Worm (Caenorhabditis elegans) whole organism, young adult: ENCODE results near the gene cone-1.
A peak's percentile ranks its signal among the peaks of the same experiment; 100 is the strongest.

ENCODE experiments used
- D2030.7 ChIP-seq: fragments of 200-800 bp; sonication (Bioruptor generic); IDR thresholded peaks from 2 replicates; pipeline ENCODE4 v1.3.6; 2022; ENCODE audit warnings: missing genetic modification reagents, missing genetic modification characterization, missing compliant biosample characterization
- F33H1.4 ChIP-seq: fragments of 200-800 bp; sonication (Bioruptor generic); IDR thresholded peaks from 2 replicates; pipeline ENCODE4 v1.3.6; 2022; ENCODE audit warnings: missing genetic modification reagents, missing genetic modification characterization, missing compliant biosample characterization
- F37B4.10 ChIP-seq: fragments of 200-800 bp; sonication (Bioruptor generic); IDR thresholded peaks from 2 replicates; pipeline ENCODE4 v1.3.6; 2022; ENCODE audit warnings: missing genetic modification characterization, missing compliant biosample characterization
- F49E8.2 ChIP-seq: sonication (generic microtip); optimal IDR thresholded peaks from 3 replicates; lab custom pipeline; 2017; ENCODE audit warnings: missing genetic modification characterization, mild to moderate bottlenecking, missing compliant biosample characterization, antibody characterized with exemption, moderate library complexity; ENCODE audit not compliant: insufficient read depth
- Y53F4B.3 ChIP-seq: fragments of 200-800 bp; sonication (Bioruptor generic); IDR thresholded peaks from 2 replicates; pipeline ENCODE4 v1.3.6; 2022; ENCODE audit warnings: missing genetic modification reagents, missing genetic modification characterization, missing compliant biosample characterization
- Y53G8AR.9 ChIP-seq: fragments of 200-800 bp; sonication (Bioruptor generic); conservative IDR thresholded peaks from 2 replicates; pipeline ENCODE4 v1.3.6; 2022; ENCODE audit warnings: missing genetic modification reagents, missing genetic modification characterization, missing compliant biosample characterization
- akir-1 ChIP-seq: fragments of 200-800 bp; sonication (Bioruptor generic); optimal IDR thresholded peaks from 2 replicates; lab custom pipeline; 2018; ENCODE audit warnings: mild to moderate bottlenecking, missing genetic modification characterization, moderate library complexity, missing compliant biosample characterization
- aptf-3 ChIP-seq: fragments of 200-800 bp; sonication (Bioruptor generic); IDR thresholded peaks from 2 replicates; pipeline ENCODE4 v1.3.6; 2022; ENCODE audit warnings: missing genetic modification characterization, missing compliant biosample characterization
- atf-7 ChIP-seq: sonication (generic microtip); optimal IDR thresholded peaks from 2 replicates; lab custom pipeline; 2017; ENCODE audit warnings: mild to moderate bottlenecking, missing genetic modification characterization, missing compliant biosample characterization
- attf-6 ChIP-seq: fragments of 200-800 bp; sonication (Bioruptor generic); IDR thresholded peaks from 2 replicates; pipeline ENCODE4 v1.3.6; 2022; ENCODE audit warnings: missing genetic modification reagents, missing genetic modification characterization, missing compliant biosample characterization
- ceh-100 ChIP-seq: fragments of 200-800 bp; sonication (Bioruptor generic); IDR thresholded peaks from 2 replicates; pipeline ENCODE4 v1.3.6; 2022; ENCODE audit warnings: missing genetic modification reagents, missing genetic modification characterization, missing compliant biosample characterization
- ceh-40 ChIP-seq: fragments of 200-800 bp; sonication (Bioruptor generic); IDR thresholded peaks from 2 replicates; pipeline ENCODE4 v1.3.6; 2022; ENCODE audit warnings: missing genetic modification characterization, missing compliant biosample characterization
- chd-7 ChIP-seq: sonication (generic microtip); optimal IDR thresholded peaks from 2 replicates; lab custom pipeline; 2016; ENCODE audit warnings: mild to moderate bottlenecking, missing genetic modification characterization, moderate library complexity, missing compliant biosample characterization
- egl-18 ChIP-seq: fragments of 200-800 bp; sonication (Bioruptor generic); IDR thresholded peaks from 2 replicates; pipeline ENCODE4 v1.3.6; 2022; ENCODE audit warnings: missing genetic modification reagents, missing genetic modification characterization, missing compliant biosample characterization
- egrh-3 ChIP-seq: fragments of 200-800 bp; sonication (Bioruptor generic); IDR thresholded peaks from 2 replicates; pipeline ENCODE4 v1.3.6; 2022; ENCODE audit warnings: missing genetic modification reagents, missing genetic modification characterization, missing compliant biosample characterization
- ekl-4 ChIP-seq: fragments of 200-800 bp; sonication (Bioruptor generic); IDR thresholded peaks from 2 replicates; pipeline ENCODE4 v1.3.6; 2022; ENCODE audit warnings: missing genetic modification reagents, missing genetic modification characterization, missing compliant biosample characterization
- ets-4 ChIP-seq: fragments of 200-800 bp; sonication (Bioruptor generic); optimal IDR thresholded peaks from 2 replicates; lab custom pipeline; 2018; ENCODE audit warnings: mild to moderate bottlenecking, missing genetic modification characterization, missing compliant biosample characterization
- hsf-1 ChIP-seq: fragments of 200-800 bp; sonication (Bioruptor generic); IDR thresholded peaks from 2 replicates; pipeline ENCODE4 v1.3.6; 2022; ENCODE audit warnings: missing genetic modification reagents, missing genetic modification characterization, missing compliant biosample characterization
- madf-3 ChIP-seq: fragments of 200-800 bp; sonication (Bioruptor generic); IDR thresholded peaks from 2 replicates; pipeline ENCODE4 v1.3.6; 2022; ENCODE audit warnings: missing genetic modification reagents, missing genetic modification characterization, missing compliant biosample characterization
- madf-6 ChIP-seq: fragments of 200-800 bp; sonication (Bioruptor generic); IDR thresholded peaks from 2 replicates; pipeline ENCODE4 v1.3.6; 2022; ENCODE audit warnings: missing genetic modification reagents, missing genetic modification characterization, missing compliant biosample characterization
- nfyb-1 ChIP-seq: fragments of 200-800 bp; sonication (Bioruptor generic); IDR thresholded peaks from 2 replicates; pipeline ENCODE4 v1.3.6; 2022; ENCODE audit warnings: missing genetic modification reagents, missing genetic modification characterization, missing compliant biosample characterization
- nhr-80 ChIP-seq: sonication (generic microtip); optimal IDR thresholded peaks from 2 replicates; lab custom pipeline; 2016; ENCODE audit warnings: missing genetic modification characterization, missing compliant biosample characterization
- pbrm-1 ChIP-seq: fragments of 200-800 bp; sonication (Bioruptor generic); IDR thresholded peaks from 2 replicates; pipeline ENCODE4 v1.3.6; 2022; ENCODE audit warnings: missing genetic modification reagents, missing genetic modification characterization, missing compliant biosample characterization
- rpc-1 ChIP-seq, 2 experiments: fragments of 150-350 bp in 1 of 2; sonication (generic microtip) in 1 of 2; optimal IDR thresholded peaks; 2 replicates each; lab custom pipeline; 2014 to 2018; ENCODE audit warnings: missing biosample characterization in 1 of 2, missing genetic modification characterization in 1 of 2, missing genetic modification reagents in 1 of 2, missing genotype in 1 of 2
- snpc-4 ChIP-seq, 5 experiments: fragments of 150-350 bp in 1 of 5; sonication (generic microtip) in 4 of 5; optimal IDR thresholded peaks; 2 replicates each; lab custom pipeline; 2014 to 2018; ENCODE audit warnings: missing genetic modification characterization in 5 of 5, missing biosample characterization in 3 of 5, antibody characterized with exemption in 2 of 5, mild to moderate bottlenecking in 2 of 5, missing compliant biosample characterization in 2 of 5, missing genotype in 2 of 5, moderate library complexity in 2 of 5, missing genetic modification reagents in 1 of 5
- zim-3 ChIP-seq: sonication (generic microtip); optimal IDR thresholded peaks from 2 replicates; lab custom pipeline; 2017; ENCODE audit warnings: mild to moderate bottlenecking, missing genetic modification characterization, moderate library complexity, missing compliant biosample characterization
- ztf-18 ChIP-seq: sonication (generic microtip); optimal IDR thresholded peaks from 2 replicates; lab custom pipeline; 2016; ENCODE audit warnings: missing genotype, mild to moderate bottlenecking, missing genetic modification characterization, missing compliant biosample characterization
- ztf-25 ChIP-seq: fragments of 200-800 bp; sonication (Bioruptor generic); IDR thresholded peaks from 2 replicates; pipeline ENCODE4 v1.3.6; 2022; ENCODE audit warnings: missing genetic modification reagents, missing genetic modification characterization, missing compliant biosample characterization
- ztf-26 ChIP-seq: sonication (generic microtip); optimal IDR thresholded peaks from 2 replicates; lab custom pipeline; 2017; ENCODE audit warnings: missing genetic modification characterization, missing compliant biosample characterization

Gene cone-1

ce11 chrIII:2501377-2502019 is 28.9 kb upstream of the cone-1 start:
- 0 out of 2 replicates have a peak, but pooled peaks have one; percentile 42 for TF ChIP-seq pbrm-1 (GFP tag; lab: Robert Waterston, UW)
- TF ChIP-seq ekl-4 (GFP tag; lab: Robert Waterston, UW), result peak; percentile 75
- peak; percentile 99 for TF ChIP-seq hsf-1 (GFP tag; lab: Robert Waterston, UW)
- 0 out of 2 replicates have a peak, but pooled peaks have one; percentile 39 for TF ChIP-seq ceh-100 (GFP tag; lab: Robert Waterston, UW)
- 0 out of 2 replicates have a peak, but pooled peaks have one; percentile 48 for TF ChIP-seq ceh-40 (GFP tag; lab: Robert Waterston, UW)
- TF ChIP-seq attf-6 (GFP tag; lab: Robert Waterston, UW), result peak; percentile 74
- peak; percentile 48 for TF ChIP-seq D2030.7 (GFP tag; lab: Robert Waterston, UW)
- peak; percentile 24; the same call in 1 of the 2 replicates for TF ChIP-seq egl-18 (GFP tag; lab: Robert Waterston, UW)
- TF ChIP-seq madf-3 (GFP tag; lab: Robert Waterston, UW), result 0 out of 2 replicates have a peak, but pooled peaks have one; percentile 67
- TF ChIP-seq Y53F4B.3 (GFP tag; lab: Robert Waterston, UW), result peak; percentile 41; the same call in 1 of the 2 replicates
- 0 out of 2 replicates have a peak, but pooled peaks have one; percentile 4 for TF ChIP-seq aptf-3 (GFP tag; lab: Robert Waterston, UW)
- TF ChIP-seq ztf-25 (GFP tag; lab: Robert Waterston, UW), result 0 out of 2 replicates have a peak, but pooled peaks have one; percentile 4
- TF ChIP-seq egrh-3 (GFP tag; lab: Robert Waterston, UW), result peak; percentile 95
- peak; percentile 35; the same call in 1 of the 2 replicates for TF ChIP-seq madf-6 (GFP tag; lab: Robert Waterston, UW)

- TF ChIP-seq F37B4.10 (0 out of 2 replicates have a peak, but pooled peaks have one; percentile 39), nfyb-1 (GFP tag; lab: Robert Waterston, UW) (peak; percentile 71), rpc-1 (optimal IDR thresholded peaks at IDR 0.05; lab: Kevin White, UChicago) (no peak), rpc-1 (tag; optimal IDR thresholded peaks at IDR 0.05; lab: Kevin White, UChicago) (no peak)
These were observed 23.9 kb upstream of the cone-1 start for ce11 chrIII:2506463-2506862.

ce11 chrIII:2507938-2508337 is 22.5 kb upstream of the cone-1 start, which contains the start of gene Y54F10AM.8:
Gene Y54F10AM.8, minus strand, starts transcription at chrIII:2507972.
- TF ChIP-seq zim-3 (tag; lab: Kevin White, UChicago), result no peak
- no peak for TF ChIP-seq ztf-18 (tag; lab: Kevin White, UChicago)
- TF ChIP-seq snpc-4 (GFP tag; optimal IDR thresholded peaks at IDR 0.05; lab: Kevin White, UChicago), result no peak
- peak in 1 of 4 experiments; percentile 45 for TF ChIP-seq snpc-4 (tag; optimal IDR thresholded peaks at IDR 0.05; lab: Kevin White, UChicago)
- peak; percentile 95 for TF ChIP-seq nhr-80 (tag; lab: Kevin White, UChicago)
- no peak for TF ChIP-seq F33H1.4 (GFP tag; lab: Robert Waterston, UW)
- TF ChIP-seq chd-7 (tag; lab: Kevin White, UChicago), result no peak
- peak; percentile 22 for TF ChIP-seq ets-4 (GFP tag; lab: Kevin White, UChicago)
- no peak for TF ChIP-seq egrh-3 (GFP tag; lab: Robert Waterston, UW)
- no peak for TF ChIP-seq madf-3 (GFP tag; lab: Robert Waterston, UW)
- no peak for TF ChIP-seq Y53G8AR.9 (GFP tag; lab: Robert Waterston, UW)
- no peak for TF ChIP-seq F49E8.2 (tag; lab: Kevin White, UChicago)
- TF ChIP-seq atf-7 (tag; lab: Kevin White, UChicago), result no peak
- no peak for TF ChIP-seq ztf-26 (tag; lab: Kevin White, UChicago)
- no peak for TF ChIP-seq aptf-3 (GFP tag; lab: Robert Waterston, UW)

ce11 chrIII:2508518-2508917 is 21.9 kb upstream of the cone-1 start, which contains the start of gene Y54F10AM.6:
Gene Y54F10AM.6, plus strand, starts transcription at chrIII:2508818.
- TF ChIP-seq akir-1, result no peak
- TF ChIP-seq, all 124 proteins: peak for 0
